Worm (Caenorhabditis elegans) whole organism, mixed stage, embryonic: Measurements from ENCODE around the gene dhc-3.

Source experiments
- M03D4.4 ChIP-seq: sonication (generic microtip); optimal IDR thresholded peaks from 2 replicates; lab custom pipeline; 2017; ENCODE audit warnings: mild to moderate bottlenecking, missing genetic modification characterization, missing compliant biosample characterization
- blmp-1 ChIP-seq: fragments of 150-350 bp; optimal IDR thresholded peaks from 2 replicates; lab custom pipeline; 2014; ENCODE audit warnings: missing biosample characterization, missing genetic modification characterization
- elt-3 ChIP-seq: fragments of 150-350 bp; optimal IDR thresholded peaks from 2 replicates; lab custom pipeline; 2014; ENCODE audit warnings: missing biosample characterization, missing genetic modification characterization
- lin-13 ChIP-seq: fragments of 150-350 bp; optimal IDR thresholded peaks from 2 replicates; lab custom pipeline; 2014; ENCODE audit warnings: missing biosample characterization, missing genetic modification characterization
- mep-1 ChIP-seq: fragments of 150-350 bp; optimal IDR thresholded peaks from 2 replicates; lab custom pipeline; 2017; ENCODE audit warnings: missing biosample characterization, missing genetic modification reagents, missing genetic modification characterization, inconsistent platforms
- nhr-237 ChIP-seq: fragments of 150-350 bp; optimal IDR thresholded peaks from 2 replicates; lab custom pipeline; 2014; ENCODE audit warnings: missing biosample characterization, missing genetic modification characterization
- nhr-28 ChIP-seq: fragments of 150-350 bp; optimal IDR thresholded peaks from 2 replicates; lab custom pipeline; 2014; ENCODE audit warnings: missing biosample characterization, missing genetic modification characterization
- nhr-76 ChIP-seq: sonication (generic microtip); optimal IDR thresholded peaks from 2 replicates; lab custom pipeline; 2017; ENCODE audit warnings: missing biosample characterization, missing genetic modification characterization
- pha-4 ChIP-seq: fragments of 150-350 bp; optimal IDR thresholded peaks from 2 replicates; lab custom pipeline; 2018; ENCODE audit warnings: missing biosample characterization, missing genetic modification reagents, missing genetic modification characterization
- unc-39 ChIP-seq: fragments of 150-350 bp; optimal IDR thresholded peaks from 2 replicates; lab custom pipeline; 2014; ENCODE audit warnings: missing biosample characterization, missing genetic modification characterization
- unc-62 ChIP-seq: fragments of 150-350 bp; optimal IDR thresholded peaks from 2 replicates; lab custom pipeline; 2014; ENCODE audit warnings: missing biosample characterization, missing genetic modification reagents, missing genetic modification characterization
- zip-8 ChIP-seq: fragments of 150-350 bp; optimal IDR thresholded peaks from 2 replicates; lab custom pipeline; 2014; ENCODE audit warnings: missing biosample characterization, missing genetic modification characterization

- no peak for TF ChIP-seq nhr-237 (tag; lab: Kevin White, UChicago)
- no peak for TF ChIP-seq unc-62 (GFP tag; lab: Kevin White, UChicago)
- TF ChIP-seq M03D4.4 (tag; lab: Kevin White, UChicago), result no peak
- TF ChIP-seq pha-4 (tag; lab: Kevin White, UChicago), result no peak
- no peak for TF ChIP-seq unc-39 (tag; lab: Kevin White, UChicago)
- no peak for TF ChIP-seq nhr-76 (tag; lab: Kevin White, UChicago)
- TF ChIP-seq nhr-28 (tag; lab: Kevin White, UChicago), result no peak
- TF ChIP-seq blmp-1 (tag; lab: Kevin White, UChicago), result no peak
- TF ChIP-seq elt-3 (tag; lab: Kevin White, UChicago), result no peak
- no peak for TF ChIP-seq mep-1 (tag; lab: Kevin White, UChicago)
- TF ChIP-seq lin-13 (tag; lab: Kevin White, UChicago), result no peak
- no peak for TF ChIP-seq zip-8
Observed at ce11 chrV:13185384-13185783, 46.6 kb downstream of the dhc-3 start, which contains the start of gene sri-6.
